Fruit fly (Drosophila melanogaster): ENCODE data around the gene chas.

dm6 chrX:17624983-17625401, 73.5 kb downstream of the chas start:
- TF ChIP-seq chif (GFP tag; optimal IDR thresholded peaks at IDR 0.05) (peak; percentile 68 to 78), MESR4 (GFP tag; optimal IDR thresholded peaks at IDR 0.05) (peak; percentile 10), HmgZ (tag; optimal IDR thresholded peaks at IDR 0.05) (peak; percentile 91), bsh (GFP tag; optimal IDR thresholded peaks at IDR 0.05) (peak; percentile 71 to 82)

Measured in whole organism, embryonic.